Worm (Caenorhabditis elegans): ENCODE data around the gene sre-36.

- TF ChIP-seq nhr-25 (tag; optimal IDR thresholded peaks at IDR 0.05) (no peak), egl-5 (tag; optimal IDR thresholded peaks at IDR 0.05) (no peak), pha-4 (tag; optimal IDR thresholded peaks at IDR 0.05) (no peak), pqm-1 (tag; optimal IDR thresholded peaks at IDR 0.05) (no peak), ztf-11 (tag; optimal IDR thresholded peaks at IDR 0.05) (no peak), ama-1 (optimal IDR thresholded peaks at IDR 0.05) (no peak), nhr-76 (tag; optimal IDR thresholded peaks at IDR 0.05) (no peak), ceh-82 (tag; optimal IDR thresholded peaks at IDR 0.05) (no peak), jun-1 (tag; optimal IDR thresholded peaks at IDR 0.05) (no peak)
Measured at ce11 chrV:16437546-16437945, 38.1 kb downstream of the sre-36 start, which contains the start of gene F26D2.15.

All from whole organism, L3 larva.